Fruit fly (Drosophila melanogaster) whole organism: ENCODE results near the gene CG42556.

Source experiments
- EcR ChIP-seq, 2 experiments: fragments of >200 bp; optimal IDR thresholded peaks; 2 replicates each; lab custom pipeline; 2017; ENCODE audit warnings: missing biosample characterization in 2 of 2, missing genetic modification characterization in 2 of 2, missing genetic modification reagents in 2 of 2
- psq ChIP-seq: fragments of >200 bp; optimal IDR thresholded peaks from 2 replicates; lab custom pipeline; 2017
- usp ChIP-seq: fragments of >200 bp; optimal IDR thresholded peaks from 2 replicates; lab custom pipeline; 2017; ENCODE audit warnings: missing biosample characterization, missing genetic modification characterization, mixed read lengths

DNA sequence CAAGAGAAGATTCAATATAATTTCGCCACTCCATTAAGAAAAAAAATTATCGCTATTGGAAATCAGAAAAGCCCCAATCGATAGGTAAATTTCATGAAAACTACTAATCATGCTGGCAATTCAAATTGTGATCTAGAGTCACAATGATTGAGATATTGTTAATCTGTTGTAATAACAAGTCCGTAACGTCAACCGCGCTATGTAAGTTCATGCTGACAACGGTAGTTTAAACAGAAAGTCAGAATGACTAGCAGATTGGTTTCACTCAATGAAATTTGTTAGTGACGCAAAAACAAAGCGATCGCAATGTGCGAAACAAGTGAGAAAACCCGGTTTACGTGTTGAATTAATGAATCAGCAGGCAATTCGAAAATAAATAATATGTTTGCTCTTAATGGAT lies 32.6 kb upstream of the CG42556 start:
- TF ChIP-seq usp (GFP tag; lab: Kevin White, UChicago) (no peak), EcR (GFP tag; optimal IDR thresholded peaks at IDR 0.05; lab: Kevin White, UChicago) (no peak), psq (lab: Kevin White, UChicago) (no peak)
